Worm (Caenorhabditis elegans): Measurements from ENCODE around the gene Y51H4A.25.
"Not testable (repeated sequence)": the region's sequence is repeated elsewhere in the genome, so short reads cannot be mapped to it uniquely, and the experiment has no call there.

Gene Y51H4A.25

ce11 chrIV:16735957-16736356, at the start of gene Y51H4A.25:
Gene Y51H4A.25 (plus strand): TSS chrIV:16736329.
- TF ChIP-seq hmbx-1 (tag; optimal IDR thresholded peaks at IDR 0.05): no peak

ce11 chrIV:16694567-16694966, 41.6 kb upstream of the Y51H4A.25 start, which contains the start of gene Y51H4A.941:
Gene Y51H4A.941 (minus strand): TSS chrIV:16694667.
- TF ChIP-seq F13C5.2 (tag; optimal IDR thresholded peaks at IDR 0.05): no peak

- TF ChIP-seq ceh-36 (tag; optimal IDR thresholded peaks at IDR 0.05): no peak
- TF ChIP-seq aly-1 (tag; optimal IDR thresholded peaks at IDR 0.05): no peak
- no peak for TF ChIP-seq hmg-4 (GFP tag; optimal IDR thresholded peaks at IDR 0.05)
- no peak for TF ChIP-seq tra-4 (tag; optimal IDR thresholded peaks at IDR 0.05)
- TF ChIP-seq B0310.2 (tag; optimal IDR thresholded peaks at IDR 0.05): no peak
- TF ChIP-seq tbx-37 (GFP tag; conservative IDR thresholded peaks at IDR 0.05): no peak
- no peak for TF ChIP-seq tbx-11 (GFP tag; IDR thresholded peaks at IDR 0.05)
- TF ChIP-seq ets-7 (tag; optimal IDR thresholded peaks at IDR 0.05): no peak
- no peak for TF ChIP-seq hnd-1 (tag; optimal IDR thresholded peaks at IDR 0.05)
- TF ChIP-seq ceh-13 (GFP tag; optimal IDR thresholded peaks at IDR 0.05): no peak
- no peak for TF ChIP-seq flt-1 (GFP tag; IDR thresholded peaks at IDR 0.05)
- TF ChIP-seq scrt-1 (GFP tag; IDR thresholded peaks at IDR 0.05): no peak
These were observed 39.7 kb upstream of the Y51H4A.25 start for ce11 chrIV:16696422-16696821.

ce11 chrIV:16706950-16707349, 29.2 kb upstream of the Y51H4A.25 start:
- no peak for TF ChIP-seq ceh-13 (GFP tag; optimal IDR thresholded peaks at IDR 0.05)

ce11 chrIV:16709713-16710112, 26.4 kb upstream of the Y51H4A.25 start:
- no peak for TF ChIP-seq tbx-11 (GFP tag; IDR thresholded peaks at IDR 0.05)
- no peak for TF ChIP-seq flt-1 (GFP tag; IDR thresholded peaks at IDR 0.05)
- no peak for TF ChIP-seq hmg-4 (GFP tag; optimal IDR thresholded peaks at IDR 0.05)

ce11 chrIV:16710312-16710711, 25.8 kb upstream of the Y51H4A.25 start:
- TF ChIP-seq ceh-36 (tag; optimal IDR thresholded peaks at IDR 0.05): no peak
- TF ChIP-seq flt-1 (GFP tag; IDR thresholded peaks at IDR 0.05): no peak
- TF ChIP-seq hmbx-1 (tag; optimal IDR thresholded peaks at IDR 0.05): no peak
- TF ChIP-seq F13C5.2 (tag; optimal IDR thresholded peaks at IDR 0.05): no peak
- no peak for TF ChIP-seq ama-1 (optimal IDR thresholded peaks at IDR 0.05)
- TF ChIP-seq tra-4 (tag; optimal IDR thresholded peaks at IDR 0.05): no peak
- TF ChIP-seq scrt-1 (GFP tag; IDR thresholded peaks at IDR 0.05): no peak
- no peak for TF ChIP-seq hnd-1 (tag; optimal IDR thresholded peaks at IDR 0.05)
- no peak for TF ChIP-seq tbx-11 (GFP tag; IDR thresholded peaks at IDR 0.05)
- no peak for TF ChIP-seq tbx-37 (GFP tag; conservative IDR thresholded peaks at IDR 0.05)
- TF ChIP-seq pes-1 (GFP tag; IDR thresholded peaks at IDR 0.05): no peak
- TF ChIP-seq ceh-13 (GFP tag; optimal IDR thresholded peaks at IDR 0.05): no peak
- no peak for TF ChIP-seq hmg-4 (GFP tag; optimal IDR thresholded peaks at IDR 0.05)
- TF ChIP-seq aly-1 (tag; optimal IDR thresholded peaks at IDR 0.05): no peak
- no peak for TF ChIP-seq B0310.2 (tag; optimal IDR thresholded peaks at IDR 0.05)
- no peak for TF ChIP-seq ets-7 (tag; optimal IDR thresholded peaks at IDR 0.05)
- TF ChIP-seq sea-1 (GFP tag; conservative IDR thresholded peaks at IDR 0.05): no peak

ce11 chrIV:16718651-16719050, 17.5 kb upstream of the Y51H4A.25 start:
- TF ChIP-seq tbx-11 (GFP tag; IDR thresholded peaks at IDR 0.05) (no peak), tra-4 (tag; optimal IDR thresholded peaks at IDR 0.05) (no peak), flt-1 (GFP tag; IDR thresholded peaks at IDR 0.05) (no peak), ama-1 (optimal IDR thresholded peaks at IDR 0.05) (no peak), ets-7 (tag; optimal IDR thresholded peaks at IDR 0.05) (no peak)

- TF ChIP-seq F13C5.2 (tag; optimal IDR thresholded peaks at IDR 0.05): no peak
- TF ChIP-seq ama-1 (optimal IDR thresholded peaks at IDR 0.05): no peak
These were observed 15.7 kb upstream of the Y51H4A.25 start, which contains the start of gene Y51H4A.22 for ce11 chrIV:16720412-16720811. Gene Y51H4A.22 (plus strand): TSS chrIV:16720712.

ce11 chrIV:16722000-16722607, 14.0 kb upstream of the Y51H4A.25 start:
- TF ChIP-seq scrt-1 (GFP tag; IDR thresholded peaks at IDR 0.05) (no peak), hmbx-1 (tag; optimal IDR thresholded peaks at IDR 0.05) (no peak), tbx-11 (GFP tag; IDR thresholded peaks at IDR 0.05) (no peak), aly-1 (tag; optimal IDR thresholded peaks at IDR 0.05) (no peak), ama-1 (optimal IDR thresholded peaks at IDR 0.05) (no peak), tbx-37 (GFP tag; conservative IDR thresholded peaks at IDR 0.05) (no peak), ceh-36 (tag; optimal IDR thresholded peaks at IDR 0.05) (no peak), hnd-1 (tag; optimal IDR thresholded peaks at IDR 0.05) (no peak)

ce11 chrIV:16722616-16723015, 13.5 kb upstream of the Y51H4A.25 start, which contains the start of gene Y51H4A.23:
Gene Y51H4A.23 (plus strand): TSS chrIV:16722916.
- TF ChIP-seq ceh-13 (GFP tag; optimal IDR thresholded peaks at IDR 0.05); ama-1 (optimal IDR thresholded peaks at IDR 0.05); hmbx-1 (tag; optimal IDR thresholded peaks at IDR 0.05): not testable (repeated sequence)
